Fruit fly (Drosophila melanogaster) whole organism, embryonic: ENCODE measurements around the gene CG31100.

ENCODE experiments used
- CG10654 ChIP-seq: fragments of 200-800 bp; sonication (Bioruptor generic); optimal IDR thresholded peaks from 2 replicates; lab custom pipeline; 2016; ENCODE audit warnings: missing biosample characterization, missing genetic modification characterization
- CG16863 ChIP-seq: fragments of 200-800 bp; sonication (Bioruptor generic); optimal IDR thresholded peaks from 3 replicates; lab custom pipeline; 2016; ENCODE audit warnings: missing biosample characterization, missing genetic modification characterization
- Nf-YB ChIP-seq: fragments of 200-800 bp; sonication (Bioruptor generic); optimal IDR thresholded peaks from 3 replicates; lab custom pipeline; 2019; ENCODE audit warnings: missing biosample characterization, mild to moderate bottlenecking, missing genetic modification characterization, moderate library complexity
- aop ChIP-seq: fragments of 200-800 bp; sonication (Bioruptor generic); IDR thresholded peaks from 2 replicates; pipeline ENCODE4 v1.3.6; 2022; ENCODE audit warnings: missing biosample characterization, missing genetic modification characterization
- gro ChIP-seq: fragments of 200-800 bp; sonication (Bioruptor generic); optimal IDR thresholded peaks from 2 replicates; lab custom pipeline; 2016; ENCODE audit warnings: missing biosample characterization, missing genetic modification characterization
- usp ChIP-seq: fragments of >200 bp; optimal IDR thresholded peaks from 2 replicates; lab custom pipeline; 2017; ENCODE audit warnings: missing biosample characterization, missing genetic modification characterization
- wek ChIP-seq: fragments of 200-800 bp; sonication (Bioruptor generic); optimal IDR thresholded peaks from 3 replicates; lab custom pipeline; 2018; ENCODE audit warnings: missing biosample characterization, mild to moderate bottlenecking, missing genetic modification characterization, moderate library complexity

DNA sequence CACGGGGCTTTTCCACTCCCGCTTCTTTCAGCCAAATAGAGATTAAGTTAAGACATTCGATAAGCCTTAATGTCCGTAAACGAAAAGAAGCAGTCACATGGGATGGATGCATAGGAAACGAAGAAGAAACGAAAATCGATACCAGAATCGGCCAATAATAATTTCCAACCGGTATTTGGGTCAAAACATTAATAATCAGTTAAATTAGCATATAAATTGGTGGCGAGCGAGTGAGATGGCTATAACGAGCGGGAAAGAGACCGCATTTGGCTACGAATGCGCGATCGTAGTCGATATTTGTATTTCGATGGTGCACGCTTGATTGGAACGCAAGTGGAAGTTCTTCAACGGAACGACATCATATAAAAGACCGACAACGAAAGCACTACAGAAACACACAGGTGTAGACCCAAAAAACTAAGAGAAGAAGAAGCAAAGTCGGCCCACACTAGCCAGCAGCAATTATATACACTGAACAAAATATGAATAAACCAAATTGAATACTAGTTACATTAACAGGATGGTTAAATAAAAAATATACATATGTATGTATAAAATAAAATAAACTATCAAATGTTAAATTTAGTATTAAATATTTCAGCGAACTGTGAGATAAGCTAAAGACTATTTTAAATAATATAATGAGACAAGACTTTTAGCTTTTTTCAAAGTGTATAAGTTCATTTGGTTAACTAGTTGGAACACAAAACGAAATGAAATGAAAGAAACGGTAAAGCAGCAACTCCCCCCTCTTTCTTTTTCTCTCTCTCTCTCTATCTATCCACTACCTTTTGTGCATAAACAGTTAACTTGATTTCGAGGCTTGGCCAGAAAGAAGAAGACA, 48.7 kb downstream of the CG31100 start:
- TF ChIP-seq gro, result no peak
- no peak for TF ChIP-seq aop (GFP tag; lab: Robert Waterston, UW)
- TF ChIP-seq usp (GFP tag; lab: Kevin White, UChicago), result no peak
- TF ChIP-seq CG16863 (GFP tag; lab: Kevin White, UChicago), result no peak
- TF ChIP-seq CG10654 (GFP tag; lab: Kevin White, UChicago), result peak; percentile 36
- TF ChIP-seq wek (GFP tag; lab: Kevin White, UChicago), result no peak
- peak; percentile 46 for TF ChIP-seq Nf-YB (GFP tag; lab: Kevin White, UChicago)
